Fruit fly (Drosophila melanogaster) whole organism, embryonic: Measurements from ENCODE around the gene CG31883.
A peak's percentile ranks its signal among the peaks of the same experiment; 100 is the strongest.

Experiments
- BtbVII ChIP-seq: fragments of 200-800 bp; sonication (Bioruptor generic); optimal IDR thresholded peaks from 3 replicates; lab custom pipeline; 2017; ENCODE audit warnings: missing biosample characterization, mild to moderate bottlenecking, missing genetic modification characterization
- CG10209 ChIP-seq: fragments of 200-800 bp; sonication (Bioruptor generic); optimal IDR thresholded peaks from 3 replicates; lab custom pipeline; 2017; ENCODE audit warnings: missing biosample characterization, mild to moderate bottlenecking, missing genetic modification characterization, missing genetic modification reagents
- CG10366 ChIP-seq: fragments of 200-800 bp; sonication (Bioruptor generic); IDR thresholded peaks from 2 replicates; pipeline ENCODE4 v1.3.6; 2022; ENCODE audit warnings: missing biosample characterization, missing genetic modification characterization
- CG12219 ChIP-seq: fragments of 200-800 bp; sonication (Bioruptor generic); optimal IDR thresholded peaks from 3 replicates; lab custom pipeline; 2018; ENCODE audit warnings: missing biosample characterization, mild to moderate bottlenecking, missing genetic modification characterization
- CG1647 ChIP-seq: fragments of 200-800 bp; sonication (Bioruptor generic); optimal IDR thresholded peaks from 3 replicates; lab custom pipeline; 2016; ENCODE audit warnings: missing biosample characterization, missing genetic modification characterization
- CG16779 ChIP-seq: fragments of 200-800 bp; sonication (Bioruptor generic); IDR thresholded peaks from 2 replicates; pipeline ENCODE4 v1.3.6; 2022; ENCODE audit warnings: missing biosample characterization, missing genetic modification characterization
- CG18011 ChIP-seq: fragments of 200-800 bp; sonication (Bioruptor generic); optimal IDR thresholded peaks from 2 replicates; lab custom pipeline; 2017; ENCODE audit warnings: missing biosample characterization, missing genetic modification characterization, mild to moderate bottlenecking, moderate library complexity, missing genotype
- CG18262 ChIP-seq: fragments of 200-800 bp; optimal IDR thresholded peaks from 3 replicates; lab custom pipeline; 2019; ENCODE audit warnings: missing biosample characterization, mild to moderate bottlenecking, missing genetic modification characterization, moderate library complexity
- CG2875 ChIP-seq: fragments of 200-800 bp; sonication (Bioruptor generic); optimal IDR thresholded peaks from 2 replicates; lab custom pipeline; 2017; ENCODE audit warnings: missing biosample characterization, mild to moderate bottlenecking, missing genetic modification characterization, missing genetic modification reagents
- CG31388 ChIP-seq: fragments of 200-800 bp; sonication (Bioruptor generic); optimal IDR thresholded peaks from 2 replicates; lab custom pipeline; 2016; ENCODE audit warnings: missing biosample characterization, missing genetic modification characterization
- CG4328 ChIP-seq: fragments of 200-800 bp; sonication (Bioruptor generic); optimal IDR thresholded peaks from 3 replicates; lab custom pipeline; 2017; ENCODE audit warnings: missing biosample characterization, missing genetic modification reagents, missing genetic modification characterization
- CG4360 ChIP-seq: fragments of 200-800 bp; sonication (Bioruptor generic); IDR thresholded peaks from 2 replicates; pipeline ENCODE4 v1.3.6; 2022; ENCODE audit warnings: missing biosample characterization, missing genetic modification characterization
- CG4404 ChIP-seq: fragments of 200-800 bp; sonication (Bioruptor generic); IDR thresholded peaks from 2 replicates; pipeline ENCODE4 v1.3.6; 2022; ENCODE audit warnings: missing biosample characterization, missing genetic modification characterization
- CG4617 ChIP-seq: fragments of 200-800 bp; sonication (Bioruptor generic); optimal IDR thresholded peaks from 3 replicates; lab custom pipeline; 2016; ENCODE audit warnings: missing biosample characterization, missing genetic modification characterization, borderline replicate concordance
- CG7839 ChIP-seq: fragments of 200-800 bp; sonication (Bioruptor generic); optimal IDR thresholded peaks from 3 replicates; lab custom pipeline; 2018; ENCODE audit warnings: missing biosample characterization, mild to moderate bottlenecking, missing genetic modification characterization, moderate library complexity
- CG8089 ChIP-seq: fragments of 200-800 bp; sonication (Bioruptor generic); optimal IDR thresholded peaks from 3 replicates; lab custom pipeline; 2016; ENCODE audit warnings: missing biosample characterization, missing genetic modification characterization
- CG8281 ChIP-seq: fragments of 200-800 bp; sonication (Bioruptor generic); optimal IDR thresholded peaks from 2 replicates; lab custom pipeline; 2018; ENCODE audit warnings: missing biosample characterization, mild to moderate bottlenecking, missing genetic modification characterization, moderate library complexity
- CG8388 ChIP-seq: fragments of 200-800 bp; sonication (Bioruptor generic); optimal IDR thresholded peaks from 2 replicates; lab custom pipeline; 2019; ENCODE audit warnings: missing biosample characterization, mild to moderate bottlenecking, missing genetic modification characterization, moderate library complexity
- CG9932 ChIP-seq: fragments of 200-800 bp; sonication (Bioruptor generic); IDR thresholded peaks from 2 replicates; pipeline ENCODE4 v1.3.6; 2022; ENCODE audit warnings: missing biosample characterization, missing genetic modification characterization
- D19B ChIP-seq: fragments of 200-800 bp; sonication (Bioruptor generic); optimal IDR thresholded peaks from 2 replicates; lab custom pipeline; 2017; ENCODE audit warnings: missing biosample characterization, mild to moderate bottlenecking, missing genetic modification characterization
- Dbx ChIP-seq: fragments of 200-800 bp; sonication (Bioruptor generic); IDR thresholded peaks from 3 replicates; pipeline ENCODE4 v1.3.6; 2022; ENCODE audit warnings: missing biosample characterization, missing genetic modification characterization
- Dfd ChIP-seq, 2 experiments: fragments of >200 bp; optimal IDR thresholded peaks; 2 replicates each; lab custom pipeline; 2017; ENCODE audit warnings: missing biosample characterization in 2 of 2, missing genetic modification characterization in 2 of 2
- Doc3 ChIP-seq: fragments of 200-800 bp; sonication (Bioruptor generic); IDR thresholded peaks from 3 replicates; pipeline ENCODE4 v1.3.6; 2022; ENCODE audit warnings: missing biosample characterization, missing genetic modification characterization; ENCODE audit not compliant: partially characterized antibody
- Fer1 ChIP-seq: fragments of 200-800 bp; sonication (Bioruptor generic); optimal IDR thresholded peaks from 2 replicates; lab custom pipeline; 2017; ENCODE audit warnings: missing biosample characterization, mild to moderate bottlenecking, missing genetic modification characterization
- HLHmδ ChIP-seq: fragments of 200-800 bp; sonication (Bioruptor generic); optimal IDR thresholded peaks from 2 replicates; lab custom pipeline; 2018; ENCODE audit warnings: missing biosample characterization, mild to moderate bottlenecking, missing genetic modification characterization, moderate library complexity
- Hand ChIP-seq: fragments of 200-800 bp; sonication (Bioruptor generic); optimal IDR thresholded peaks from 2 replicates; lab custom pipeline; 2017; ENCODE audit warnings: mild to moderate bottlenecking, missing biosample characterization, missing genetic modification reagents, missing genetic modification characterization
- Hey ChIP-seq: fragments of 200-800 bp; sonication (Bioruptor generic); optimal IDR thresholded peaks from 3 replicates; lab custom pipeline; 2018; ENCODE audit warnings: missing biosample characterization, mild to moderate bottlenecking, missing genetic modification characterization
- Hmr ChIP-seq: fragments of 200-800 bp; sonication (Bioruptor generic); optimal IDR thresholded peaks from 3 replicates; lab custom pipeline; 2017; ENCODE audit warnings: mild to moderate bottlenecking, missing biosample characterization, missing genetic modification reagents, missing genetic modification characterization
- Hr78 ChIP-seq, 2 experiments: fragments of 200-800 bp in 1 of 2; fragments of >200 bp in 1 of 2; sonication (Bioruptor generic) in 1 of 2; optimal IDR thresholded peaks; 2 replicates each; lab custom pipeline; 2017 to 2019; ENCODE audit warnings: missing biosample characterization in 2 of 2, missing genetic modification characterization in 2 of 2, mild to moderate bottlenecking in 1 of 2, moderate library complexity in 1 of 2
- Kr ChIP-seq: fragments of 200-800 bp; sonication (Bioruptor generic); optimal IDR thresholded peaks from 2 replicates; lab custom pipeline; 2017; ENCODE audit warnings: missing biosample characterization, mild to moderate bottlenecking, missing genetic modification characterization
- Oaz ChIP-seq: fragments of 200-800 bp; sonication (Bioruptor generic); IDR thresholded peaks from 2 replicates; pipeline ENCODE4 v1.3.6; 2022; ENCODE audit warnings: missing biosample characterization, missing genetic modification characterization
- Poxn ChIP-seq: fragments of 200-800 bp; sonication (Bioruptor generic); IDR thresholded peaks from 2 replicates; pipeline ENCODE4 v1.3.6; 2022; ENCODE audit warnings: missing biosample characterization, missing genetic modification characterization
- Sox102F ChIP-seq: fragments of 200-800 bp; sonication (Bioruptor generic); optimal IDR thresholded peaks from 2 replicates; lab custom pipeline; 2018; ENCODE audit warnings: missing biosample characterization, mild to moderate bottlenecking, missing genetic modification characterization, moderate library complexity
- Stat92E ChIP-seq, 3 experiments: fragments of >200 bp in 2 of 3; fragments of 200-800 bp in 1 of 3; sonication (Bioruptor generic) in 1 of 3; optimal IDR thresholded peaks; 2 replicates each; lab custom pipeline; 2017 to 2019; ENCODE audit warnings: missing biosample characterization in 3 of 3, missing genetic modification characterization in 3 of 3, mild to moderate bottlenecking in 1 of 3, moderate library complexity in 1 of 3
- ash1 ChIP-seq: fragments of 200-800 bp; sonication (Bioruptor generic); optimal IDR thresholded peaks from 2 replicates; lab custom pipeline; 2018; ENCODE audit warnings: missing biosample characterization, mild to moderate bottlenecking, missing genetic modification characterization
- bigmax ChIP-seq: fragments of 200-800 bp; sonication (Bioruptor generic); optimal IDR thresholded peaks from 2 replicates; lab custom pipeline; 2018; ENCODE audit warnings: missing biosample characterization, mild to moderate bottlenecking, missing genetic modification characterization
- chif ChIP-seq, 2 experiments: fragments of 200-800 bp; sonication (Bioruptor generic); optimal IDR thresholded peaks; 3 replicates each; lab custom pipeline; 2016; ENCODE audit warnings: missing biosample characterization in 2 of 2, missing genetic modification characterization in 2 of 2
- cwo ChIP-seq: fragments of 200-800 bp; sonication (Bioruptor generic); optimal IDR thresholded peaks from 3 replicates; lab custom pipeline; 2017; ENCODE audit warnings: missing biosample characterization, missing genetic modification characterization, mild to moderate bottlenecking, moderate library complexity, missing genetic modification reagents
- dmrt99B ChIP-seq: fragments of 200-800 bp; sonication (Bioruptor generic); optimal IDR thresholded peaks from 2 replicates; lab custom pipeline; 2018; ENCODE audit warnings: missing biosample characterization, mild to moderate bottlenecking, missing genetic modification characterization, moderate library complexity
- gcm2 ChIP-seq: fragments of 200-800 bp; sonication (Bioruptor generic); optimal IDR thresholded peaks from 2 replicates; lab custom pipeline; 2016; ENCODE audit warnings: missing biosample characterization, missing genetic modification characterization
- lola ChIP-seq, 3 experiments: fragments of >200 bp in 2 of 3; fragments of 200-800 bp in 1 of 3; sonication (Bioruptor generic) in 1 of 3; optimal IDR thresholded peaks; 2 replicates each; lab custom pipeline; 2017 to 2019; ENCODE audit warnings: missing biosample characterization in 3 of 3, missing genetic modification characterization in 3 of 3, mild to moderate bottlenecking in 1 of 3, moderate library complexity in 1 of 3
- nau ChIP-seq: fragments of 200-800 bp; sonication (Bioruptor generic); optimal IDR thresholded peaks from 3 replicates; lab custom pipeline; 2017; ENCODE audit warnings: missing biosample characterization, mild to moderate bottlenecking, missing genetic modification characterization, missing genetic modification reagents
- phol ChIP-seq: fragments of 200-800 bp; sonication (Bioruptor generic); optimal IDR thresholded peaks from 3 replicates; lab custom pipeline; 2018; ENCODE audit warnings: missing biosample characterization, mild to moderate bottlenecking, missing genetic modification characterization, moderate library complexity
- run ChIP-seq: fragments of 200-800 bp; sonication (Bioruptor generic); optimal IDR thresholded peaks from 3 replicates; lab custom pipeline; 2018; ENCODE audit warnings: missing biosample characterization, mild to moderate bottlenecking, missing genetic modification characterization
- sisA ChIP-seq: fragments of 200-800 bp; sonication (Bioruptor generic); IDR thresholded peaks from 2 replicates; pipeline ENCODE4 v1.3.6; 2022; ENCODE audit warnings: missing biosample characterization, missing genetic modification characterization
- sr ChIP-seq: fragments of 200-800 bp; sonication (Bioruptor generic); IDR thresholded peaks from 3 replicates; pipeline ENCODE4 v1.3.6; 2022; ENCODE audit warnings: missing biosample characterization, missing genetic modification characterization
- toy ChIP-seq: fragments of 200-800 bp; sonication (Bioruptor generic); IDR thresholded peaks from 2 replicates; pipeline ENCODE4 v1.3.6; 2022; ENCODE audit warnings: missing biosample characterization, missing genetic modification characterization
- ttk ChIP-seq: fragments of 200-800 bp; sonication (Bioruptor generic); IDR thresholded peaks from 2 replicates; pipeline ENCODE4 v2.1.2; 2022; ENCODE audit warnings: missing biosample characterization, missing genetic modification characterization

CG31883 gene

DNA sequence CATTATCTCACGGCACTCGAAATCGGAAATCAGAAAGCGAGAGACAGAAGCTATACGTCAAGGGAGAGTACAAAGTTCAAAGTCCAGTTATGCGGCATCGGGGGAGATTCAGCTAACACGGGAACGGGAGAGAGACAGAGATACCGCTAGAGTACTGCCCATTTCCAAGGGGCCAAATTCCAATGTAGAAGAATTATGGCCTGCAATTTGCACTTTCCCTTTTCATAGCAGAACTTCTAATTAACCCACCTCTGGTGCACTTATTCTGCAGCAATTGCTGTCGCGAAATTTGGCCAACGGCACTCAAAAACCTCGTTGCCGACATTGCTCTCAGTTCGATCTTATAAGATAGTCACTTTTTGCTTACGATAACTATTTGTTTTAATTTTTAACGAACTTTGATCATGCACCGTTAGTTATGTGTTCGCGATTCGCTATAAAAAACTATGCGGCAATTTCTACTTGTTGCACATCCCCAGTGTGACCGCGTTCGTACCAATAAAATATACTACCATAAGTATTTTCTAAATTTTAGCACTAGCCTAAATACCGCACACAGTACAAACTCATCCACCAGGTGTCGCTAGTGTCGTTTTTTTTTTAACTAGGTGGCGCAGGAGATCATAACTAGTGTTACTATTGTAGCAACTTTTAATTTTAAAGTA, 48.1 kb downstream of the CG31883 start, which contains the start of gene Mtpalpha (continued):
- TF ChIP-seq phol (tag; lab: Kevin White, UChicago), result peak; percentile 27
- TF ChIP-seq chif (GFP tag; optimal IDR thresholded peaks at IDR 0.05; lab: Kevin White, UChicago), result peak; percentile 23 to 67
- peak; percentile 32 for TF ChIP-seq CG10209 (GFP tag; lab: Kevin White, UChicago)
- no peak for TF ChIP-seq bigmax (GFP tag; lab: Kevin White, UChicago)
- peak; percentile 59 for TF ChIP-seq CG9932
- peak; percentile 61 for TF ChIP-seq CG4617
- TF ChIP-seq CG8281 (tag; lab: Kevin White, UChicago), result no peak
- no peak for TF ChIP-seq nau (GFP tag; lab: Kevin White, UChicago)
- TF ChIP-seq dmrt99B (tag; lab: Kevin White, UChicago), result peak; percentile 1
- peak in 1 of 2 experiments; percentile 36 for TF ChIP-seq Hr78 (GFP tag; optimal IDR thresholded peaks at IDR 0.05; lab: Kevin White, UChicago)
- TF ChIP-seq D19B (GFP tag; lab: Kevin White, UChicago), result no peak
- TF ChIP-seq ash1 (GFP tag; lab: Kevin White, UChicago), result no peak
- no peak for TF ChIP-seq ttk (GFP tag; lab: Robert Waterston, UW)
- peak; percentile 24 for TF ChIP-seq Fer1 (GFP tag; lab: Kevin White, UChicago)
- TF ChIP-seq Stat92E (GFP tag; optimal IDR thresholded peaks at IDR 0.05; lab: Kevin White, UChicago), result peak in 1 of 3 experiments; percentile 40
- TF ChIP-seq CG16779 (GFP tag; lab: Robert Waterston, UW), result no peak
- peak; percentile 23 for TF ChIP-seq BtbVII (GFP tag; lab: Kevin White, UChicago)
- TF ChIP-seq CG10366, result peak; percentile 32; the same call in 1 of the 2 replicates
- peak; percentile 41 for TF ChIP-seq sisA (GFP tag; lab: Robert Waterston, UW)
- TF ChIP-seq toy (GFP tag; lab: Robert Waterston, UW), result no peak
- TF ChIP-seq CG31388 (GFP tag; lab: Kevin White, UChicago), result no peak
- no peak for TF ChIP-seq CG1647 (GFP tag; lab: Kevin White, UChicago)
- TF ChIP-seq CG7839 (tag; lab: Kevin White, UChicago), result peak; percentile 49
- TF ChIP-seq CG4404 (GFP tag; lab: Robert Waterston, UW), result no peak; the same call in 1 of the 2 replicates
- no peak for TF ChIP-seq CG4328 (GFP tag; lab: Kevin White, UChicago)
- no peak for TF ChIP-seq CG12219 (GFP tag; lab: Kevin White, UChicago)
- peak; percentile 48 for TF ChIP-seq Sox102F
- TF ChIP-seq Hey (tag; lab: Kevin White, UChicago), result no peak
- peak; percentile 2 for TF ChIP-seq gcm2 (GFP tag; lab: Kevin White, UChicago)
- no peak for TF ChIP-seq CG18262
- TF ChIP-seq Doc3 (GFP tag; lab: Robert Waterston, UW), result no peak
- TF ChIP-seq CG8089 (GFP tag; lab: Kevin White, UChicago), result peak; percentile 60
- no peak for TF ChIP-seq sr (GFP tag; lab: Robert Waterston, UW)
- TF ChIP-seq Dfd (GFP tag; optimal IDR thresholded peaks at IDR 0.05; lab: Kevin White, UChicago), result no peak
- no peak for TF ChIP-seq run
- TF ChIP-seq Oaz (GFP tag; lab: Robert Waterston, UW), result no peak
- peak; percentile 31; the same call in 1 of the 3 replicates for TF ChIP-seq Dbx (GFP tag; lab: Robert Waterston, UW)
- no peak for TF ChIP-seq Hand
- TF ChIP-seq CG18011 (GFP tag; lab: Kevin White, UChicago), result no peak
- no peak for TF ChIP-seq CG8388 (GFP tag; lab: Kevin White, UChicago)
- no peak for TF ChIP-seq cwo (GFP tag; lab: Kevin White, UChicago)
- no peak for TF ChIP-seq lola (GFP tag; optimal IDR thresholded peaks at IDR 0.05; lab: Kevin White, UChicago)
- no peak for TF ChIP-seq CG4360 (GFP tag; lab: Robert Waterston, UW)
- TF ChIP-seq CG2875 (GFP tag; lab: Kevin White, UChicago), result no peak
- no peak for TF ChIP-seq HLHmδ (GFP tag; lab: Kevin White, UChicago)
- no peak for TF ChIP-seq Poxn (GFP tag; lab: Robert Waterston, UW)
- peak; percentile 74 for TF ChIP-seq Hmr
- TF ChIP-seq Kr (GFP tag; lab: Kevin White, UChicago), result no peak
